Worm (Caenorhabditis elegans) whole organism, L4 larva: ENCODE measurements around the gene K11H12.10.

ENCODE experiments used
- D1046.2 ChIP-seq: fragments of 200-800 bp; sonication (Bioruptor generic); IDR thresholded peaks from 2 replicates; pipeline ENCODE4 v1.3.6; 2022; ENCODE audit warnings: missing genetic modification characterization, missing compliant biosample characterization
- F37D6.2 ChIP-seq: sonication (generic microtip); optimal IDR thresholded peaks from 2 replicates; lab custom pipeline; 2016; ENCODE audit warnings: mild to moderate bottlenecking, missing genetic modification characterization, missing compliant biosample characterization
- F44E2.7 ChIP-seq: fragments of 200-800 bp; sonication (Bioruptor generic); IDR thresholded peaks from 2 replicates; pipeline ENCODE4 v2.1.2; 2022; ENCODE audit warnings: missing genetic modification characterization, missing compliant biosample characterization
- F49E8.2 ChIP-seq: sonication (generic microtip); optimal IDR thresholded peaks from 2 replicates; lab custom pipeline; 2016; ENCODE audit warnings: missing compliant biosample characterization, mild to moderate bottlenecking, missing genetic modification characterization, borderline replicate concordance
- T20F7.1 ChIP-seq: fragments of 200-800 bp; sonication (Bioruptor generic); optimal IDR thresholded peaks from 2 replicates; lab custom pipeline; 2018; ENCODE audit warnings: mild to moderate bottlenecking, missing genetic modification characterization, missing compliant biosample characterization
- Y105C5A.15 ChIP-seq: fragments of 200-800 bp; sonication (Bioruptor generic); IDR thresholded peaks from 2 replicates; pipeline ENCODE4 v1.3.6; 2022; ENCODE audit warnings: missing genetic modification characterization, missing compliant biosample characterization
- Y48G9A.11 ChIP-seq: fragments of 200-800 bp; sonication (Bioruptor generic); IDR thresholded peaks from 2 replicates; pipeline ENCODE4 v1.3.6; 2022; ENCODE audit warnings: missing genetic modification reagents, missing genetic modification characterization, missing compliant biosample characterization
- Y5F2A.4 ChIP-seq: fragments of 200-800 bp; sonication (Bioruptor generic); optimal IDR thresholded peaks from 2 replicates; lab custom pipeline; 2018; ENCODE audit warnings: mild to moderate bottlenecking, missing genetic modification characterization, missing compliant biosample characterization
- Y75B8A.6 ChIP-seq: fragments of 200-800 bp; sonication (Bioruptor generic); IDR thresholded peaks from 2 replicates; pipeline ENCODE4 v1.3.6; 2022; ENCODE audit warnings: missing genetic modification reagents, missing genetic modification characterization, missing compliant biosample characterization
- ZK337.2 ChIP-seq: fragments of 200-800 bp; sonication (Bioruptor generic); IDR thresholded peaks from 2 replicates; pipeline ENCODE4 v1.3.6; 2022; ENCODE audit warnings: missing genetic modification reagents, missing genetic modification characterization, missing compliant biosample characterization
- ZK546.5 ChIP-seq, 2 experiments: sonication (generic microtip); optimal IDR thresholded peaks; 2 replicates each; lab custom pipeline; 2017; ENCODE audit warnings: missing biosample characterization in 2 of 2, missing genetic modification characterization in 2 of 2
- aly-2 ChIP-seq: sonication (generic microtip); optimal IDR thresholded peaks from 2 replicates; lab custom pipeline; 2018; ENCODE audit warnings: missing biosample characterization, missing genetic modification characterization
- ceh-20 ChIP-seq: fragments of 200-800 bp; sonication (Bioruptor generic); IDR thresholded peaks from 2 replicates; pipeline ENCODE4 v1.3.6; 2022; ENCODE audit warnings: missing genetic modification reagents, missing genetic modification characterization, missing compliant biosample characterization
- ces-1 ChIP-seq: fragments of 150-350 bp; sonication (generic microtip); optimal IDR thresholded peaks from 4 replicates; lab custom pipeline; 2014; ENCODE audit warnings: missing biosample characterization, missing genetic modification reagents, missing genetic modification characterization
- ctbp-1 ChIP-seq: fragments of 200-800 bp; sonication (Bioruptor generic); IDR thresholded peaks from 2 replicates; pipeline ENCODE4 v1.3.6; 2022; ENCODE audit warnings: missing genetic modification reagents, missing genetic modification characterization, missing compliant biosample characterization
- daf-16 ChIP-seq, 3 experiments: sonication (generic microtip); optimal IDR thresholded peaks; 2 replicates each; lab custom pipeline; 2016 to 2017; ENCODE audit warnings: missing genetic modification characterization in 3 of 3, missing genetic modification reagents in 3 of 3, mild to moderate bottlenecking in 2 of 3, missing compliant biosample characterization in 2 of 3, missing biosample characterization in 1 of 3, moderate library complexity in 1 of 3
- daf-19 ChIP-seq: fragments of 200-800 bp; sonication (Bioruptor generic); conservative IDR thresholded peaks from 2 replicates; pipeline ENCODE4 v1.3.6; 2022; ENCODE audit warnings: missing genetic modification characterization, missing compliant biosample characterization
- dmd-8 ChIP-seq: fragments of 200-800 bp; sonication (Bioruptor generic); IDR thresholded peaks from 2 replicates; pipeline ENCODE4 v1.3.6; 2022; ENCODE audit warnings: missing genetic modification characterization, missing compliant biosample characterization
- dmd-9 ChIP-seq: fragments of 200-800 bp; sonication (Bioruptor generic); IDR thresholded peaks from 2 replicates; pipeline ENCODE4 v1.3.6; 2022; ENCODE audit warnings: missing genetic modification reagents, missing genetic modification characterization, missing compliant biosample characterization
- dpl-1 ChIP-seq: fragments of 150-350 bp; optimal IDR thresholded peaks from 2 replicates; lab custom pipeline; 2014; ENCODE audit warnings: missing biosample characterization, missing genetic modification reagents, missing genetic modification characterization
- dve-1 ChIP-seq: sonication (generic microtip); optimal IDR thresholded peaks from 2 replicates; lab custom pipeline; 2017; ENCODE audit warnings: antibody characterized with exemption, mild to moderate bottlenecking, missing genetic modification characterization, missing compliant biosample characterization; ENCODE audit not compliant: insufficient read depth
- egl-43 ChIP-seq: fragments of 200-800 bp; sonication (Bioruptor generic); IDR thresholded peaks from 2 replicates; pipeline ENCODE4 v1.3.6; 2022; ENCODE audit warnings: missing genetic modification reagents, missing genetic modification characterization, missing compliant biosample characterization
- fkh-10 ChIP-seq: fragments of 150-350 bp; optimal IDR thresholded peaks from 2 replicates; lab custom pipeline; 2014; ENCODE audit warnings: missing biosample characterization, missing genetic modification reagents, missing genetic modification characterization
- gei-8 ChIP-seq: fragments of 200-800 bp; sonication (Bioruptor generic); optimal IDR thresholded peaks from 2 replicates; lab custom pipeline; 2018; ENCODE audit warnings: mild to moderate bottlenecking, missing genetic modification characterization, missing compliant biosample characterization
- hmg-1.1 ChIP-seq: fragments of 200-800 bp; sonication (Bioruptor generic); IDR thresholded peaks from 2 replicates; pipeline ENCODE4 v1.3.6; 2022; ENCODE audit warnings: missing genetic modification reagents, missing genetic modification characterization, missing compliant biosample characterization
- jun-1 ChIP-seq: fragments of 150-350 bp; optimal IDR thresholded peaks from 2 replicates; lab custom pipeline; 2014; ENCODE audit warnings: missing biosample characterization, missing genetic modification reagents, missing genetic modification characterization
- lin-1 ChIP-seq: fragments of 200-800 bp; sonication (Bioruptor generic); IDR thresholded peaks from 2 replicates; pipeline ENCODE4 v1.3.6; 2022; ENCODE audit warnings: missing genetic modification reagents, missing genetic modification characterization, missing compliant biosample characterization
- lin-15B ChIP-seq: fragments of 150-350 bp; sonication (generic microtip); optimal IDR thresholded peaks from 3 replicates; lab custom pipeline; 2014; ENCODE audit warnings: missing biosample characterization, missing genetic modification characterization
- lin-29 ChIP-seq: fragments of 200-800 bp; sonication (Bioruptor generic); IDR thresholded peaks from 2 replicates; pipeline ENCODE4 v1.3.6; 2022; ENCODE audit warnings: missing genetic modification reagents, missing genetic modification characterization, missing compliant biosample characterization
- lin-39 ChIP-seq: fragments of 150-350 bp; optimal IDR thresholded peaks from 2 replicates; lab custom pipeline; 2014; ENCODE audit warnings: missing biosample characterization, missing genetic modification reagents, missing genetic modification characterization
- lir-3 ChIP-seq: sonication (generic microtip); optimal IDR thresholded peaks from 2 replicates; lab custom pipeline; 2016; ENCODE audit warnings: mild to moderate bottlenecking, missing genetic modification characterization, missing compliant biosample characterization
- lsy-2 ChIP-seq, 2 experiments: fragments of 150-350 bp in 1 of 2; sonication (generic microtip) in 1 of 2; optimal IDR thresholded peaks; 2 replicates each; lab custom pipeline; 2014 to 2017; ENCODE audit warnings: missing biosample characterization in 2 of 2, missing genetic modification characterization in 2 of 2
- madf-5 ChIP-seq, 2 experiments: fragments of 200-800 bp; sonication (Bioruptor generic); IDR thresholded peaks; 2 replicates each; pipeline ENCODE4 v1.3.6; 2022; ENCODE audit warnings: missing compliant biosample characterization in 2 of 2, missing genetic modification characterization in 2 of 2
- mep-1 ChIP-seq: fragments of 150-350 bp; sonication (generic microtip); optimal IDR thresholded peaks from 3 replicates; lab custom pipeline; 2014; ENCODE audit warnings: missing biosample characterization, missing genetic modification characterization
- nhr-10 ChIP-seq: fragments of 150-350 bp; optimal IDR thresholded peaks from 2 replicates; lab custom pipeline; 2014; ENCODE audit warnings: missing biosample characterization, missing genetic modification characterization
- nhr-102 ChIP-seq: sonication (generic microtip); optimal IDR thresholded peaks from 2 replicates; lab custom pipeline; 2016; ENCODE audit warnings: mild to moderate bottlenecking, missing genetic modification characterization, moderate library complexity, missing compliant biosample characterization
- nhr-111 ChIP-seq: fragments of 200-800 bp; sonication (Bioruptor generic); optimal IDR thresholded peaks from 2 replicates; lab custom pipeline; 2018; ENCODE audit warnings: mild to moderate bottlenecking, missing genetic modification characterization, missing compliant biosample characterization
- nhr-28 ChIP-seq: fragments of 150-350 bp; optimal IDR thresholded peaks from 2 replicates; lab custom pipeline; 2014; ENCODE audit warnings: missing biosample characterization, missing genetic modification characterization
- nhr-42 ChIP-seq: fragments of 200-800 bp; sonication (Bioruptor generic); IDR thresholded peaks from 2 replicates; pipeline ENCODE4 v1.3.6; 2022; ENCODE audit warnings: missing genetic modification characterization, missing compliant biosample characterization
- nhr-76 ChIP-seq: fragments of 150-350 bp; optimal IDR thresholded peaks from 2 replicates; lab custom pipeline; 2014; ENCODE audit warnings: missing biosample characterization, missing genetic modification characterization
- nhr-77 ChIP-seq: fragments of 150-350 bp; optimal IDR thresholded peaks from 2 replicates; lab custom pipeline; 2014; ENCODE audit warnings: missing biosample characterization, missing genetic modification characterization
- rbr-2 ChIP-seq: sonication (generic microtip); optimal IDR thresholded peaks from 2 replicates; lab custom pipeline; 2016; ENCODE audit warnings: missing genotype, missing genetic modification characterization, missing compliant biosample characterization
- saeg-2 ChIP-seq: fragments of 200-800 bp; sonication (Bioruptor generic); IDR thresholded peaks from 2 replicates; pipeline ENCODE4 v1.3.6; 2022; ENCODE audit warnings: missing genetic modification reagents, missing genetic modification characterization, missing compliant biosample characterization
- sdz-12 ChIP-seq: fragments of 200-800 bp; sonication (Bioruptor generic); optimal IDR thresholded peaks from 2 replicates; lab custom pipeline; 2018; ENCODE audit warnings: mild to moderate bottlenecking, missing genetic modification characterization, missing compliant biosample characterization
- set-16 ChIP-seq: fragments of 200-800 bp; sonication (Bioruptor generic); IDR thresholded peaks from 2 replicates; pipeline ENCODE4 v1.3.6; 2022; ENCODE audit warnings: missing genetic modification reagents, missing genetic modification characterization, missing compliant biosample characterization
- skn-1 ChIP-seq: fragments of 150-350 bp; optimal IDR thresholded peaks from 2 replicates; lab custom pipeline; 2014; ENCODE audit warnings: missing biosample characterization, missing genetic modification characterization
- snpc-1.2 ChIP-seq: fragments of 200-800 bp; sonication (Bioruptor generic); IDR thresholded peaks from 2 replicates; pipeline ENCODE4 v1.3.6; 2022; ENCODE audit warnings: missing genetic modification reagents, missing genetic modification characterization, missing compliant biosample characterization
- unc-62 ChIP-seq, 3 experiments: fragments of 150-350 bp in 1 of 3; sonication (generic microtip); optimal IDR thresholded peaks in 2 of 3; peaks in 1 of 3; 1 replicate in 1 of 3; 2 replicates in 2 of 3; lab custom pipeline; 2014 to 2017; ENCODE audit warnings: missing biosample characterization in 3 of 3, missing genetic modification characterization in 3 of 3, missing genetic modification reagents in 3 of 3, missing genotype in 1 of 3
- vab-7 ChIP-seq: fragments of 200-800 bp; sonication (Bioruptor generic); IDR thresholded peaks from 2 replicates; pipeline ENCODE4 v1.3.6; 2022; ENCODE audit warnings: missing genetic modification reagents, missing genetic modification characterization, missing compliant biosample characterization

K11H12.10 gene

ce11 chrIV:653138-653848 lies 22.6 kb upstream of the K11H12.10 start, which contains the start of gene K11H12.1 (continued):
- TF ChIP-seq Y75B8A.6 (GFP tag; lab: Robert Waterston, UW), result no peak
- peak in 1 of 2 experiments; percentile 8 for TF ChIP-seq lsy-2 (tag; optimal IDR thresholded peaks at IDR 0.05; lab: Kevin White, UChicago)
- TF ChIP-seq madf-5 (GFP tag; IDR thresholded peaks at IDR 0.05; lab: Robert Waterston, UW), result no peak
- TF ChIP-seq mep-1 (tag; lab: Kevin White, UChicago), result no peak
- TF ChIP-seq lir-3 (tag; lab: Kevin White, UChicago), result no peak
- peak; percentile 8 for TF ChIP-seq Y5F2A.4 (GFP tag; lab: Kevin White, UChicago)
- TF ChIP-seq saeg-2 (GFP tag; lab: Robert Waterston, UW), result no peak
- TF ChIP-seq Y105C5A.15 (GFP tag; lab: Robert Waterston, UW), result 0 out of 2 replicates have a peak, but pooled peaks have one; percentile 12
- no peak for TF ChIP-seq hmg-1.1 (GFP tag; lab: Robert Waterston, UW)
- no peak for TF ChIP-seq nhr-28 (tag; lab: Kevin White, UChicago)
- peak; percentile 54; the same call in 1 of the 2 replicates for TF ChIP-seq dmd-8 (GFP tag; lab: Robert Waterston, UW)
- no peak for TF ChIP-seq ceh-20 (GFP tag; lab: Robert Waterston, UW)
- no peak for TF ChIP-seq nhr-77 (tag; lab: Kevin White, UChicago)
- no peak for TF ChIP-seq gei-8
- no peak for TF ChIP-seq T20F7.1 (GFP tag; lab: Kevin White, UChicago)
- TF ChIP-seq daf-16 (GFP tag; optimal IDR thresholded peaks at IDR 0.05; lab: Kevin White, UChicago), result no peak
- TF ChIP-seq daf-16 (tag; optimal IDR thresholded peaks at IDR 0.05; lab: Kevin White, UChicago), result no peak
- TF ChIP-seq fkh-10 (GFP tag; lab: Kevin White, UChicago), result no peak
- TF ChIP-seq dpl-1 (GFP tag; lab: Kevin White, UChicago), result no peak
- TF ChIP-seq vab-7 (GFP tag; lab: Robert Waterston, UW), result 0 out of 2 replicates have a peak, but pooled peaks have one; percentile 27
- no peak for TF ChIP-seq dve-1
- peak; percentile 46 for TF ChIP-seq nhr-111
- TF ChIP-seq Y48G9A.11, result peak; percentile 51; the same call in 1 of the 2 replicates
- TF ChIP-seq unc-62 (GFP tag; optimal IDR thresholded peaks at IDR 0.05 in 1 of 2; lab: Kevin White, UChicago), result no peak
- TF ChIP-seq unc-62 (tag; optimal IDR thresholded peaks at IDR 0.05; lab: Kevin White, UChicago), result no peak
- no peak for TF ChIP-seq lin-15B (tag; lab: Kevin White, UChicago)
- TF ChIP-seq lin-39, result no peak
- no peak for TF ChIP-seq ces-1 (GFP tag; lab: Kevin White, UChicago)
- TF ChIP-seq sdz-12 (GFP tag; lab: Kevin White, UChicago), result no peak
- TF ChIP-seq jun-1 (tag; lab: Kevin White, UChicago), result no peak
- TF ChIP-seq snpc-1.2, result peak; percentile 72; the same call in 1 of the 2 replicates
- TF ChIP-seq ZK546.5 (tag; optimal IDR thresholded peaks at IDR 0.05; lab: Kevin White, UChicago), result no peak
- TF ChIP-seq set-16 (GFP tag; lab: Robert Waterston, UW), result peak; percentile 34; the same call in 1 of the 2 replicates
- no peak for TF ChIP-seq nhr-10 (tag; lab: Kevin White, UChicago)
- peak; percentile 53 for TF ChIP-seq F49E8.2 (tag; lab: Kevin White, UChicago)
- no peak for TF ChIP-seq F44E2.7
- TF ChIP-seq rbr-2 (tag; lab: Kevin White, UChicago), result no peak
- peak; percentile 76; the same call in 1 of the 2 replicates for TF ChIP-seq daf-19 (GFP tag; lab: Robert Waterston, UW)
- TF ChIP-seq dmd-9, result no peak
- TF ChIP-seq aly-2, result no peak
- TF ChIP-seq nhr-42 (GFP tag; lab: Robert Waterston, UW), result no peak
- TF ChIP-seq ctbp-1 (GFP tag; lab: Robert Waterston, UW), result no peak; the same call in 1 of the 2 replicates
- TF ChIP-seq D1046.2 (GFP tag; lab: Robert Waterston, UW), result no peak
- TF ChIP-seq lin-1 (GFP tag; lab: Robert Waterston, UW), result peak; percentile 36; the same call in 1 of the 2 replicates
- TF ChIP-seq skn-1, result no peak
- no peak for TF ChIP-seq nhr-76 (tag; lab: Kevin White, UChicago)
- no peak for TF ChIP-seq nhr-102
- no peak for TF ChIP-seq ZK337.2 (GFP tag; lab: Robert Waterston, UW)
- no peak for TF ChIP-seq F37D6.2 (tag; lab: Kevin White, UChicago)
- TF ChIP-seq lin-29 (GFP tag; lab: Robert Waterston, UW), result no peak
- TF ChIP-seq egl-43 (GFP tag; lab: Robert Waterston, UW), result no peak
